Fruit fly (Drosophila melanogaster): ENCODE results near the gene CG17572.

DNA sequence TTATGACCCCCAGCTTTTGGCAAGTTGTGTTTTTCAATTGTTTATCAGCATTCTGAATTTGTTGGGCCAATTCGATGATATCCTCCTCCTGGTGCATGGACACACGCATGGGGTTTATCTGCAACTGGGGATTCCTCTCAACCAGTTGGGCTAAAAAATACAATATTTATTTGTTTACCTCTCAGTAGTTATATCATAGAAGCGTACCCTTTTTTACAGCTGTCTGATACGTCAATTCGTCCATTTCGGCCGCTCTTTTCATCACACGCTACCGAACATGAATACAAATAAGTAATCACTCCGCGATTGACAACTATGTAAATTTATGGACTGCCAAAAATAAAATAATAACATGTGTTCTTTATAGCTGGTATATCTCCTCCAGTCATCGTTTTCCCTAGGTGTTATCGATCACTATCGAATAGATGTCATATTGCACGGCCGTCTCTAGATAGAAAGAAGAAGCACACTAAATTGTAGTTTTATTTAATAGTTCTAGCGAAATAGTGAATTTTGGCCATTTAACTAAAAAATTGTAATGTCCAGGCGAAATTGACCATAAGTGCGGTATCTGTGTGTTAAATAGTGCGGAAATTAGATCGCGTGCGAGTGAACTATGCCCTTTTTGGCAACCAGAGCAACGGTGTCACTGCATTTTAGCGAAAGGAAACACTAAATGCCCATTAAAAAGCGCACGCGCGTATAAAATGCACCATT is 39.6 kb downstream of the CG17572 start, which contains the start of the genes mib2 and CG31800:
- TF ChIP-seq psq (optimal IDR thresholded peaks at IDR 0.05) (no peak), Sin3A (optimal IDR thresholded peaks at IDR 0.05) (no peak), h (optimal IDR thresholded peaks at IDR 0.05) (no peak), Myc (optimal IDR thresholded peaks at IDR 0.05) (no peak), ttk (optimal IDR thresholded peaks at IDR 0.05) (no peak), insv (optimal IDR thresholded peaks at IDR 0.05) (no peak)

Measured in Kc167 (cell line).